Worm (Caenorhabditis elegans) whole organism, L4 larva: Measurements from ENCODE around the gene lips-6.

Source experiments
- F37D6.2 ChIP-seq: sonication (generic microtip); optimal IDR thresholded peaks from 2 replicates; lab custom pipeline; 2016; ENCODE audit warnings: mild to moderate bottlenecking, missing genetic modification characterization, missing compliant biosample characterization
- F49E8.2 ChIP-seq: sonication (generic microtip); optimal IDR thresholded peaks from 2 replicates; lab custom pipeline; 2016; ENCODE audit warnings: missing compliant biosample characterization, mild to moderate bottlenecking, missing genetic modification characterization, borderline replicate concordance
- T20F7.1 ChIP-seq: fragments of 200-800 bp; sonication (Bioruptor generic); optimal IDR thresholded peaks from 2 replicates; lab custom pipeline; 2018; ENCODE audit warnings: mild to moderate bottlenecking, missing genetic modification characterization, missing compliant biosample characterization
- T26A8.4 ChIP-seq: fragments of 200-800 bp; sonication (Bioruptor generic); IDR thresholded peaks from 2 replicates; pipeline ENCODE4 v1.3.6; 2022; ENCODE audit warnings: missing genetic modification characterization, missing compliant biosample characterization
- Y75B8A.6 ChIP-seq: fragments of 200-800 bp; sonication (Bioruptor generic); IDR thresholded peaks from 2 replicates; pipeline ENCODE4 v1.3.6; 2022; ENCODE audit warnings: missing genetic modification reagents, missing genetic modification characterization, missing compliant biosample characterization
- aha-1 ChIP-seq: fragments of 150-350 bp; peaks from one replicate; lab custom pipeline; 2014; ENCODE audit warnings: missing biosample characterization, missing genetic modification characterization
- ama-1 ChIP-seq: fragments of 150-350 bp; optimal IDR thresholded peaks from 2 replicates; lab custom pipeline; 2014; ENCODE audit warnings: inconsistent platforms, mixed read lengths
- arid-1 ChIP-seq: fragments of 200-800 bp; sonication (Bioruptor generic); conservative IDR thresholded peaks from 2 replicates; pipeline ENCODE4 v1.3.6; 2022; ENCODE audit warnings: missing genetic modification reagents, missing genetic modification characterization, missing compliant biosample characterization
- ceh-44 ChIP-seq: fragments of 200-800 bp; sonication (Bioruptor generic); IDR thresholded peaks from 2 replicates; pipeline ENCODE4 v1.3.6; 2022; ENCODE audit warnings: missing genetic modification reagents, missing genetic modification characterization, missing compliant biosample characterization
- ceh-62 ChIP-seq: sonication (generic microtip); optimal IDR thresholded peaks from 2 replicates; lab custom pipeline; 2017; ENCODE audit warnings: missing biosample characterization, missing genetic modification characterization
- ceh-82 ChIP-seq: sonication (generic microtip); optimal IDR thresholded peaks from 2 replicates; lab custom pipeline; 2017; ENCODE audit warnings: missing biosample characterization, missing genetic modification characterization
- ces-1 ChIP-seq: fragments of 150-350 bp; sonication (generic microtip); optimal IDR thresholded peaks from 4 replicates; lab custom pipeline; 2014; ENCODE audit warnings: missing biosample characterization, missing genetic modification reagents, missing genetic modification characterization
- cey-2 ChIP-seq: sonication (generic microtip); optimal IDR thresholded peaks from 3 replicates; lab custom pipeline; 2017; ENCODE audit warnings: missing genetic modification characterization, mild to moderate bottlenecking, missing compliant biosample characterization, antibody characterized with exemption, borderline replicate concordance; ENCODE audit not compliant: insufficient read depth
- ctbp-1 ChIP-seq: fragments of 200-800 bp; sonication (Bioruptor generic); IDR thresholded peaks from 2 replicates; pipeline ENCODE4 v1.3.6; 2022; ENCODE audit warnings: missing genetic modification reagents, missing genetic modification characterization, missing compliant biosample characterization
- dmd-6 ChIP-seq: fragments of 200-800 bp; sonication (Bioruptor generic); IDR thresholded peaks from 2 replicates; pipeline ENCODE4 v1.3.6; 2022; ENCODE audit warnings: missing genetic modification reagents, missing genetic modification characterization, missing compliant biosample characterization
- dmd-8 ChIP-seq: fragments of 200-800 bp; sonication (Bioruptor generic); IDR thresholded peaks from 2 replicates; pipeline ENCODE4 v1.3.6; 2022; ENCODE audit warnings: missing genetic modification characterization, missing compliant biosample characterization
- duxl-1 ChIP-seq: sonication (generic microtip); optimal IDR thresholded peaks from 2 replicates; lab custom pipeline; 2016; ENCODE audit warnings: mild to moderate bottlenecking, missing genetic modification characterization, moderate library complexity, missing compliant biosample characterization; ENCODE audit not compliant: poor library complexity
- hif-1 ChIP-seq, 2 experiments: sonication (generic microtip); optimal IDR thresholded peaks; 2 replicates each; lab custom pipeline; 2016 to 2017; ENCODE audit warnings: missing compliant biosample characterization in 2 of 2, missing genetic modification characterization in 2 of 2, missing genetic modification reagents in 2 of 2, missing genotype in 2 of 2, mild to moderate bottlenecking in 1 of 2
- hlh-11 ChIP-seq: fragments of 200-800 bp; sonication (Bioruptor generic); optimal IDR thresholded peaks from 2 replicates; lab custom pipeline; 2018; ENCODE audit warnings: mild to moderate bottlenecking, missing genetic modification characterization, missing compliant biosample characterization
- hlh-30 ChIP-seq: sonication (generic microtip); optimal IDR thresholded peaks from 2 replicates; lab custom pipeline; 2017; ENCODE audit warnings: antibody characterized with exemption, mild to moderate bottlenecking, missing genetic modification characterization, missing compliant biosample characterization; ENCODE audit not compliant: insufficient read depth
- lin-1 ChIP-seq: fragments of 200-800 bp; sonication (Bioruptor generic); IDR thresholded peaks from 2 replicates; pipeline ENCODE4 v1.3.6; 2022; ENCODE audit warnings: missing genetic modification reagents, missing genetic modification characterization, missing compliant biosample characterization
- lin-13 ChIP-seq: fragments of 150-350 bp; optimal IDR thresholded peaks from 2 replicates; lab custom pipeline; 2014; ENCODE audit warnings: missing biosample characterization, missing genetic modification reagents, missing genetic modification characterization
- lin-29 ChIP-seq: fragments of 200-800 bp; sonication (Bioruptor generic); IDR thresholded peaks from 2 replicates; pipeline ENCODE4 v1.3.6; 2022; ENCODE audit warnings: missing genetic modification reagents, missing genetic modification characterization, missing compliant biosample characterization
- mxl-3 ChIP-seq: fragments of 200-800 bp; sonication (Bioruptor generic); optimal IDR thresholded peaks from 2 replicates; lab custom pipeline; 2018; ENCODE audit warnings: mild to moderate bottlenecking, missing genetic modification characterization, missing compliant biosample characterization
- nhr-41 ChIP-seq: fragments of 200-800 bp; sonication (Bioruptor generic); IDR thresholded peaks from 2 replicates; pipeline ENCODE4 v1.3.6; 2022; ENCODE audit warnings: missing genetic modification reagents, missing genetic modification characterization, missing compliant biosample characterization
- nhr-48 ChIP-seq: sonication (generic microtip); optimal IDR thresholded peaks from 2 replicates; lab custom pipeline; 2016; ENCODE audit warnings: mild to moderate bottlenecking, missing genetic modification characterization, missing compliant biosample characterization
- nhr-76 ChIP-seq: fragments of 150-350 bp; optimal IDR thresholded peaks from 2 replicates; lab custom pipeline; 2014; ENCODE audit warnings: missing biosample characterization, missing genetic modification characterization
- pha-4 ChIP-seq, 2 experiments: fragments of 150-350 bp in 1 of 2; fragments of 200-800 bp in 1 of 2; sonication (Bioruptor generic) in 1 of 2; IDR thresholded peaks in 1 of 2; optimal IDR thresholded peaks in 1 of 2; 2 replicates each; pipeline versions ENCODE4 v1.3.6 to Lab custom; 2014 to 2022; ENCODE audit warnings: missing genetic modification characterization in 2 of 2, missing genetic modification reagents in 2 of 2, missing biosample characterization in 1 of 2, missing compliant biosample characterization in 1 of 2
- php-3 ChIP-seq: fragments of 200-800 bp; sonication (Bioruptor generic); IDR thresholded peaks from 2 replicates; pipeline ENCODE4 v1.3.6; 2022; ENCODE audit warnings: missing genetic modification reagents, missing genetic modification characterization, missing compliant biosample characterization
- set-16 ChIP-seq: fragments of 200-800 bp; sonication (Bioruptor generic); IDR thresholded peaks from 2 replicates; pipeline ENCODE4 v1.3.6; 2022; ENCODE audit warnings: missing genetic modification reagents, missing genetic modification characterization, missing compliant biosample characterization
- snpc-1.2 ChIP-seq: fragments of 200-800 bp; sonication (Bioruptor generic); IDR thresholded peaks from 2 replicates; pipeline ENCODE4 v1.3.6; 2022; ENCODE audit warnings: missing genetic modification reagents, missing genetic modification characterization, missing compliant biosample characterization
- snpc-4 ChIP-seq: fragments of 150-350 bp; optimal IDR thresholded peaks from 2 replicates; lab custom pipeline; 2014; ENCODE audit warnings: missing biosample characterization, missing genetic modification characterization
- spr-1 ChIP-seq: sonication (generic microtip); optimal IDR thresholded peaks from 2 replicates; lab custom pipeline; 2016; ENCODE audit warnings: mild to moderate bottlenecking, missing genetic modification characterization, missing compliant biosample characterization
- unc-39 ChIP-seq: sonication (generic microtip); optimal IDR thresholded peaks from 2 replicates; lab custom pipeline; 2017; ENCODE audit warnings: missing biosample characterization, missing genetic modification characterization
- unc-62 ChIP-seq, 3 experiments: fragments of 150-350 bp in 1 of 3; sonication (generic microtip); optimal IDR thresholded peaks in 2 of 3; peaks in 1 of 3; 1 replicate in 1 of 3; 2 replicates in 2 of 3; lab custom pipeline; 2014 to 2017; ENCODE audit warnings: missing biosample characterization in 3 of 3, missing genetic modification characterization in 3 of 3, missing genetic modification reagents in 3 of 3, missing genotype in 1 of 3
- vab-7 ChIP-seq: fragments of 200-800 bp; sonication (Bioruptor generic); IDR thresholded peaks from 2 replicates; pipeline ENCODE4 v1.3.6; 2022; ENCODE audit warnings: missing genetic modification reagents, missing genetic modification characterization, missing compliant biosample characterization
- ztf-7 ChIP-seq: fragments of 150-350 bp; optimal IDR thresholded peaks from 2 replicates; lab custom pipeline; 2014; ENCODE audit warnings: missing biosample characterization, missing genetic modification characterization

lips-6 gene

DNA sequence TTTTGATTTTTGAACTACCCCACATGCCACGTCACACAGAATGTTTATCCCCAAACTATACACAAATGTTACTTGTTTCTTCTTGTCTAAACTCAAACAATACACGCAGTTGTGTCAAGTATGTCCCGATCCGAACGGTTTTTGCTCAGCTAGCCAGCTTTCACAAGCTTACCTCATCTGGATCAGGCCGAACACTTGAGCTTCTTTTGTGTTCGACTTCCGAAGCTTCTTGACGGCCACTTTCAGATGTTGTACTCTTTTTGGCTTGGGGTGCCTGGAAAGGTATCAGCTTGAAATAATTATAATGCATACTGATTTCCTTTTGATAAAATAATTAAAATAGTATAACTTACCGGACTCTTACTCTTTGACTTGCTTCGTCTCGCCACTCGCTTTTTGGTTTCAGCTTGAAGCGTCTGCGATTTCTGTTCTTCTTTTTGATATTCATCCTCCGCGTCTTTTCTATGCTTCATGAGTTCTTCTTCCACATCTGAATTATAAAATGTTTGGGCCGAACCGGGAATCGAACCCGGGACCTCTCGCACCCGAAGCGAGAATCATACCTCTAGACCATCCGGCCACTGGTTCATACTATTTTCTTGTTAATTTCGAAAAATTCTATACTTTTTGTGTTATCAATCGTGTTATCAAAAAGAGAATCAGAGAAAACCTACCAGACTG is 10.3 kb downstream of the lips-6 start:
- TF ChIP-seq ces-1 (GFP tag; lab: Kevin White, UChicago) (no peak), Y75B8A.6 (GFP tag; lab: Robert Waterston, UW) (no peak), dmd-8 (GFP tag; lab: Robert Waterston, UW) (0 out of 2 replicates have a peak, but pooled peaks have one; percentile 13), duxl-1 (peak; percentile 34), pha-4 (GFP tag; IDR thresholded peaks at IDR 0.05; lab: Robert Waterston, UW) (peak; percentile 32; the same call in 1 of the 2 replicates), pha-4 (tag; optimal IDR thresholded peaks at IDR 0.05; lab: Kevin White, UChicago) (no peak), ctbp-1 (no peak), lin-13 (GFP tag; lab: Kevin White, UChicago) (no peak), nhr-76 (tag; lab: Kevin White, UChicago) (no peak), T20F7.1 (GFP tag; lab: Kevin White, UChicago) (no peak), unc-39 (tag; lab: Kevin White, UChicago) (no peak), ceh-44 (GFP tag; lab: Robert Waterston, UW) (0 out of 2 replicates have a peak, but pooled peaks have one; percentile 34), unc-62 (GFP tag; optimal IDR thresholded peaks at IDR 0.05 in 1 of 2; lab: Kevin White, UChicago) (peak in 1 of 2 experiments; percentile 90), unc-62 (tag; optimal IDR thresholded peaks at IDR 0.05; lab: Kevin White, UChicago) (no peak), ceh-62 (no peak), hlh-11 (tag; lab: Kevin White, UChicago) (no peak), nhr-41 (GFP tag; lab: Robert Waterston, UW) (no peak), dmd-6 (GFP tag; lab: Robert Waterston, UW) (peak; percentile 32; the same call in 1 of the 2 replicates), vab-7 (GFP tag; lab: Robert Waterston, UW) (no peak), nhr-48 (tag; lab: Kevin White, UChicago) (peak; percentile 39), ztf-7 (tag; lab: Kevin White, UChicago) (no peak), cey-2 (tag; lab: Kevin White, UChicago) (no peak), mxl-3 (GFP tag; lab: Kevin White, UChicago) (no peak), set-16 (GFP tag; lab: Robert Waterston, UW) (no peak), snpc-1.2 (GFP tag; lab: Robert Waterston, UW) (peak; percentile 66; the same call in 1 of the 2 replicates), lin-1 (GFP tag; lab: Robert Waterston, UW) (no peak), arid-1 (GFP tag; lab: Robert Waterston, UW) (0 out of 2 replicates have a peak, but pooled peaks have one; percentile 29), F49E8.2 (tag; lab: Kevin White, UChicago) (peak; percentile 11), snpc-4 (tag; lab: Kevin White, UChicago) (no peak), hlh-30 (tag; lab: Kevin White, UChicago) (peak; percentile 54), F37D6.2 (tag; lab: Kevin White, UChicago) (no peak), ceh-82 (no peak), lin-29 (GFP tag; lab: Robert Waterston, UW) (no peak)

DNA sequence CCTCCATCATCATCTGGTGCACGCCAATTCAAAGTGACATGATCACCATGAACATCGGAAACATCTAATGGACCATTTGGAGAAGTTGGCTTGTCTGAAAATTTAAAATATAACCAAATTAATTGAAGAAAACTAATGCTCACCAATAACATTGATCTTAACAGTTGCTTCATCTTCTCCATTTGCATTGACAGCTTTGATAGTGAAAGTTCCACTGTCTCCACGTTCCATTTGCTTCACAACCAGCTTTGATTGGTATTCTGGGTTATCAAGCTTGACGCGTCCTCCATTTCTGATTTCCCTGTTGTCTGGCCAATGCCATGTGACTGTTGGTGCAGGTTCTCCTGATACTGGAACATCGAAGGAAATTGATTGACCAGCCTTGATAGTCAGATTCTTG is 29.1 kb downstream of the lips-6 start:
- TF ChIP-seq php-3 (0 out of 2 replicates have a peak, but pooled peaks have one; percentile 14), unc-62 (GFP tag; optimal IDR thresholded peaks at IDR 0.05 in 1 of 2; lab: Kevin White, UChicago) (peak in 1 of 2 experiments; percentile 84), unc-62 (tag; optimal IDR thresholded peaks at IDR 0.05; lab: Kevin White, UChicago) (no peak), hif-1 (tag; optimal IDR thresholded peaks at IDR 0.05; lab: Kevin White, UChicago) (no peak), duxl-1 (no peak), spr-1 (no peak), T26A8.4 (GFP tag; lab: Robert Waterston, UW) (no peak), ama-1 (lab: Kevin White, UChicago) (no peak), aha-1 (peak; percentile 68), dmd-8 (GFP tag; lab: Robert Waterston, UW) (no peak)
